Fruit fly (Drosophila melanogaster) whole organism, embryonic: ENCODE results near the gene Jhbp12.

Source experiments
- CG10274 ChIP-seq: fragments of 200-800 bp; sonication (Bioruptor generic); optimal IDR thresholded peaks from 3 replicates; lab custom pipeline; 2017; ENCODE audit warnings: missing biosample characterization, mild to moderate bottlenecking, missing genetic modification characterization
- CG10431 ChIP-seq: fragments of 200-800 bp; sonication (Bioruptor generic); optimal IDR thresholded peaks from 3 replicates; lab custom pipeline; 2018; ENCODE audit warnings: missing biosample characterization, mild to moderate bottlenecking, missing genetic modification characterization
- CG10565 ChIP-seq: fragments of 200-800 bp; sonication (Bioruptor generic); optimal IDR thresholded peaks from 3 replicates; lab custom pipeline; 2016; ENCODE audit warnings: missing biosample characterization, mild to moderate bottlenecking, missing genetic modification characterization
- CG11093 ChIP-seq: fragments of 200-800 bp; sonication (Bioruptor generic); IDR thresholded peaks from 3 replicates; pipeline ENCODE4 v1.3.6; 2022; ENCODE audit warnings: missing biosample characterization, missing genetic modification characterization
- CG11247 ChIP-seq: fragments of 200-800 bp; sonication (Bioruptor generic); IDR thresholded peaks from 2 replicates; pipeline ENCODE4 v1.3.6; 2022; ENCODE audit warnings: missing biosample characterization, missing genetic modification characterization
- CG12219 ChIP-seq: fragments of 200-800 bp; sonication (Bioruptor generic); optimal IDR thresholded peaks from 3 replicates; lab custom pipeline; 2018; ENCODE audit warnings: missing biosample characterization, mild to moderate bottlenecking, missing genetic modification characterization
- CG12391 ChIP-seq: fragments of 200-800 bp; sonication (Bioruptor generic); optimal IDR thresholded peaks from 3 replicates; lab custom pipeline; 2018; ENCODE audit warnings: missing biosample characterization, mild to moderate bottlenecking, missing genetic modification characterization, moderate library complexity
- CG12744 ChIP-seq: fragments of 200-800 bp; sonication (Bioruptor generic); optimal IDR thresholded peaks from 2 replicates; lab custom pipeline; 2016; ENCODE audit warnings: missing biosample characterization, missing genetic modification characterization
- CG13424 ChIP-seq: fragments of 200-800 bp; sonication (Bioruptor generic); optimal IDR thresholded peaks from 2 replicates; lab custom pipeline; 2019; ENCODE audit warnings: missing biosample characterization, mild to moderate bottlenecking, missing genetic modification characterization, moderate library complexity
- CG14014 ChIP-seq: fragments of 200-800 bp; sonication (Bioruptor generic); IDR thresholded peaks from 2 replicates; pipeline ENCODE4 v1.3.6; 2022; ENCODE audit warnings: missing biosample characterization, missing genetic modification characterization
- CG14860 ChIP-seq: fragments of 200-800 bp; sonication (Bioruptor generic); IDR thresholded peaks from 3 replicates; pipeline ENCODE4 v1.3.6; 2022; ENCODE audit warnings: missing biosample characterization, missing genetic modification characterization; ENCODE audit not compliant: partially characterized antibody
- CG17328 ChIP-seq: fragments of 200-800 bp; sonication (Bioruptor generic); IDR thresholded peaks from 2 replicates; pipeline ENCODE4 v1.3.6; 2022; ENCODE audit warnings: missing biosample characterization, missing genetic modification characterization
- CG17361 ChIP-seq: fragments of 200-800 bp; sonication (Bioruptor generic); IDR thresholded peaks from 3 replicates; pipeline ENCODE4 v1.3.6; 2022; ENCODE audit warnings: missing biosample characterization, missing genetic modification characterization
- CG18599 ChIP-seq: fragments of 200-800 bp; sonication (Bioruptor generic); optimal IDR thresholded peaks from 3 replicates; lab custom pipeline; 2017; ENCODE audit warnings: missing biosample characterization, missing genetic modification characterization, mild to moderate bottlenecking, moderate library complexity, missing genetic modification reagents
- CG2120 ChIP-seq: fragments of 200-800 bp; sonication (Bioruptor generic); optimal IDR thresholded peaks from 3 replicates; lab custom pipeline; 2016; ENCODE audit warnings: missing biosample characterization, missing genetic modification characterization
- CG2202 ChIP-seq: fragments of 200-800 bp; sonication (Bioruptor generic); optimal IDR thresholded peaks from 2 replicates; lab custom pipeline; 2018; ENCODE audit warnings: missing biosample characterization, mild to moderate bottlenecking, missing genetic modification characterization
- CG30431 ChIP-seq: fragments of 200-800 bp; sonication (Bioruptor generic); optimal IDR thresholded peaks from 2 replicates; lab custom pipeline; 2017; ENCODE audit warnings: missing biosample characterization, missing genetic modification characterization
- CG3065 ChIP-seq: fragments of 200-800 bp; sonication (Bioruptor generic); optimal IDR thresholded peaks from 2 replicates; lab custom pipeline; 2016; ENCODE audit warnings: missing biosample characterization, missing genetic modification characterization
- CG34224 ChIP-seq: fragments of 200-800 bp; sonication (Bioruptor generic); IDR thresholded peaks from 3 replicates; pipeline ENCODE4 v1.3.6; 2022; ENCODE audit warnings: missing biosample characterization, missing genetic modification characterization; ENCODE audit not compliant: partially characterized antibody
- CG34422 ChIP-seq: fragments of 200-800 bp; sonication (Bioruptor generic); IDR thresholded peaks from 3 replicates; pipeline ENCODE4 v1.3.6; 2022; ENCODE audit warnings: missing biosample characterization, missing genetic modification characterization
- CG4617 ChIP-seq: fragments of 200-800 bp; sonication (Bioruptor generic); optimal IDR thresholded peaks from 3 replicates; lab custom pipeline; 2016; ENCODE audit warnings: missing biosample characterization, missing genetic modification characterization, borderline replicate concordance
- CG7839 ChIP-seq: fragments of 200-800 bp; sonication (Bioruptor generic); optimal IDR thresholded peaks from 3 replicates; lab custom pipeline; 2018; ENCODE audit warnings: missing biosample characterization, mild to moderate bottlenecking, missing genetic modification characterization, moderate library complexity
- CG8359 ChIP-seq: fragments of 200-800 bp; sonication (Bioruptor generic); optimal IDR thresholded peaks from 2 replicates; lab custom pipeline; 2017; ENCODE audit warnings: missing biosample characterization, mild to moderate bottlenecking, missing genetic modification characterization, borderline replicate concordance
- CrebB ChIP-seq: fragments of 200-800 bp; sonication (Bioruptor generic); optimal IDR thresholded peaks from 3 replicates; lab custom pipeline; 2018; ENCODE audit warnings: missing biosample characterization, mild to moderate bottlenecking, missing genetic modification characterization
- D ChIP-seq, 2 experiments: fragments of 200-800 bp in 1 of 2; fragments of >200 bp in 1 of 2; sonication (Bioruptor generic) in 1 of 2; optimal IDR thresholded peaks; 2 replicates in 1 of 2; 3 replicates in 1 of 2; lab custom pipeline; 2017; ENCODE audit warnings: mild to moderate bottlenecking in 1 of 2, missing biosample characterization in 1 of 2, missing genetic modification characterization in 1 of 2, missing genetic modification reagents in 1 of 2
- D19A ChIP-seq: fragments of 200-800 bp; optimal IDR thresholded peaks from 3 replicates; lab custom pipeline; 2019; ENCODE audit warnings: missing biosample characterization, mild to moderate bottlenecking, missing genetic modification characterization, moderate library complexity
- Dll ChIP-seq: fragments of 200-800 bp; sonication (Bioruptor generic); IDR thresholded peaks from 4 replicates; pipeline ENCODE4 v1.3.6; 2022; ENCODE audit warnings: missing biosample characterization, missing genetic modification characterization; ENCODE audit not compliant: partially characterized antibody
- E2f2 ChIP-seq: fragments of 200-800 bp; sonication (Bioruptor generic); IDR thresholded peaks from 2 replicates; pipeline ENCODE4 v1.3.6; 2022; ENCODE audit warnings: missing biosample characterization, missing genetic modification characterization
- Fer2 ChIP-seq: fragments of 200-800 bp; sonication (Bioruptor generic); optimal IDR thresholded peaks from 2 replicates; lab custom pipeline; 2018; ENCODE audit warnings: missing biosample characterization, mild to moderate bottlenecking, missing genetic modification characterization, moderate library complexity
- H15 ChIP-seq: fragments of 200-800 bp; sonication (Bioruptor generic); IDR thresholded peaks from 3 replicates; pipeline ENCODE4 v1.3.6; 2022; ENCODE audit warnings: missing biosample characterization, missing genetic modification characterization
- HmgD ChIP-seq: fragments of 200-800 bp; sonication (Bioruptor generic); optimal IDR thresholded peaks from 3 replicates; lab custom pipeline; 2016; ENCODE audit warnings: missing biosample characterization, missing genetic modification characterization
- Hr39 ChIP-seq: fragments of >200 bp; optimal IDR thresholded peaks from 2 replicates; lab custom pipeline; 2017
- Hr78 ChIP-seq, 2 experiments: fragments of 200-800 bp in 1 of 2; fragments of >200 bp in 1 of 2; sonication (Bioruptor generic) in 1 of 2; optimal IDR thresholded peaks; 2 replicates each; lab custom pipeline; 2017 to 2019; ENCODE audit warnings: missing biosample characterization in 2 of 2, missing genetic modification characterization in 2 of 2, mild to moderate bottlenecking in 1 of 2, moderate library complexity in 1 of 2
- Lhr ChIP-seq: fragments of 200-800 bp; sonication (Bioruptor generic); optimal IDR thresholded peaks from 3 replicates; lab custom pipeline; 2017; ENCODE audit warnings: mild to moderate bottlenecking, missing biosample characterization, missing genetic modification reagents, missing genetic modification characterization
- Opbp ChIP-seq: fragments of 200-800 bp; sonication (Bioruptor generic); IDR thresholded peaks from 3 replicates; pipeline ENCODE4 v1.3.6; 2022; ENCODE audit warnings: missing biosample characterization, missing genetic modification characterization; ENCODE audit not compliant: partially characterized antibody
- Pdp1 ChIP-seq, 2 experiments: fragments of 200-800 bp; sonication (Bioruptor generic); optimal IDR thresholded peaks; 3 replicates each; lab custom pipeline; 2016; ENCODE audit warnings: missing biosample characterization in 2 of 2, missing genetic modification characterization in 2 of 2, mild to moderate bottlenecking in 1 of 2, moderate library complexity in 1 of 2
- Ravus ChIP-seq: fragments of 200-800 bp; sonication (Bioruptor generic); IDR thresholded peaks from 2 replicates; pipeline ENCODE4 v1.3.6; 2022; ENCODE audit warnings: missing biosample characterization, missing genetic modification characterization
- abd-A ChIP-seq: fragments of 200-800 bp; sonication (Bioruptor generic); optimal IDR thresholded peaks from 3 replicates; lab custom pipeline; 2019; ENCODE audit warnings: missing biosample characterization, mild to moderate bottlenecking, missing genetic modification characterization, moderate library complexity
- bcd ChIP-seq: fragments of 200-800 bp; sonication (Bioruptor generic); optimal IDR thresholded peaks from 2 replicates; lab custom pipeline; 2017; ENCODE audit warnings: missing biosample characterization, mild to moderate bottlenecking, missing genetic modification characterization
- btn ChIP-seq: fragments of 200-800 bp; sonication (Bioruptor generic); optimal IDR thresholded peaks from 2 replicates; lab custom pipeline; 2016; ENCODE audit warnings: missing biosample characterization, missing genetic modification characterization
- ken ChIP-seq: fragments of 200-800 bp; sonication (Bioruptor generic); IDR thresholded peaks from 3 replicates; pipeline ENCODE4 v1.3.6; 2022; ENCODE audit warnings: missing biosample characterization, missing genetic modification characterization
- kni ChIP-seq: fragments of 200-800 bp; sonication (Bioruptor generic); optimal IDR thresholded peaks from 3 replicates; lab custom pipeline; 2017; ENCODE audit warnings: mild to moderate bottlenecking, missing biosample characterization, missing genetic modification reagents, missing genetic modification characterization
- pan ChIP-seq, 4 experiments: fragments of >200 bp in 3 of 4; fragments of 200-800 bp in 1 of 4; sonication (Bioruptor generic) in 1 of 4; optimal IDR thresholded peaks in 3 of 4; IDR thresholded peaks in 1 of 4; 2 replicates each; pipeline versions ENCODE4 v1.3.6 to Lab custom; 2017 to 2022; ENCODE audit warnings: missing biosample characterization in 2 of 4, missing genetic modification characterization in 2 of 4, mixed read lengths in 1 of 4
- pho ChIP-seq: fragments of 200-800 bp; sonication (Bioruptor generic); optimal IDR thresholded peaks from 2 replicates; lab custom pipeline; 2016; ENCODE audit warnings: missing biosample characterization, missing genetic modification characterization
- ro ChIP-seq: fragments of 200-800 bp; sonication (Bioruptor generic); IDR thresholded peaks from 2 replicates; pipeline ENCODE4 v1.3.6; 2022; ENCODE audit warnings: missing biosample characterization, missing genetic modification characterization
- tna ChIP-seq: fragments of 200-800 bp; sonication (Bioruptor generic); IDR thresholded peaks from 2 replicates; pipeline ENCODE4 v1.3.6; 2022; ENCODE audit warnings: missing biosample characterization, missing genetic modification characterization; ENCODE audit not compliant: partially characterized antibody
- unc-4 ChIP-seq: fragments of 200-800 bp; sonication (Bioruptor generic); IDR thresholded peaks from 2 replicates; pipeline ENCODE4 v1.3.6; 2022; ENCODE audit warnings: missing biosample characterization, missing genetic modification characterization; ENCODE audit not compliant: partially characterized antibody

Gene Jhbp12

DNA sequence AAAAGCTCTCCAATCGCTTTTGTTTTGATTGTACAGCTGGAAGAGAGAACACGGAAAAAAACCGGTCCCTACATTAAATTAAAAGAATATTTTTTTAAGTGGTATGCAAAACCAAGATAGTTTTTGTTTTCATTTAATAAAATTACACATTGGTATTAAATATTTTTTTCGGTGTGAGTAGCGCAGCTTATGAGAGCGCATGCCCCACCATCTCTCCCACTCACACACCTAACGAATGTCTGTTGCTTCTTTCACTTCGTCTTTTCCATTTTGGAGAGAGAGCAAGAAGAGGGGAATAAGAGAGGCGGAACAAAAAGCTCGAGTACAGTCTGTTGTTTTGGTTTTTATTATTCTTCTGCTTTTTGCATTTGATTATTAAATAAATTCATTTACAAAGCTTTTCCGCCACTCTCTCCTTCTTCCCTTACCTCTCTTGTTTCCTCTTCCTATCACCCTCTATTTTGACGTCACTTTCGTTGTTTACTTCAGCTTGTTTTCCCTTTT, 48.0 kb downstream of the Jhbp12 start (continued):
- TF ChIP-seq CG17361 (GFP tag; lab: Robert Waterston, UW) (peak; percentile 97), Hr78 (GFP tag; optimal IDR thresholded peaks at IDR 0.05; lab: Kevin White, UChicago) (peak in 1 of 2 experiments; percentile 90), CG8359 (GFP tag; lab: Kevin White, UChicago) (peak; percentile 79), D (optimal IDR thresholded peaks at IDR 0.05; lab: Kevin White, UChicago) (no peak), D (GFP tag; optimal IDR thresholded peaks at IDR 0.05; lab: Kevin White, UChicago) (peak; percentile 96), CrebB (tag; lab: Kevin White, UChicago) (peak; percentile 97), Hr39 (lab: Kevin White, UChicago) (no peak), CG7839 (tag; lab: Kevin White, UChicago) (peak; percentile 98), btn (GFP tag; lab: Kevin White, UChicago) (peak; percentile 92), CG34224 (GFP tag; lab: Robert Waterston, UW) (0 out of 3 replicates have a peak, but pooled peaks have one; percentile 8), CG11247 (GFP tag; lab: Robert Waterston, UW) (peak; percentile 99), CG3065 (peak; percentile 93), CG34422 (GFP tag; lab: Robert Waterston, UW) (peak; percentile 99), HmgD (GFP tag; lab: Kevin White, UChicago) (peak; percentile 81), kni (peak; percentile 84), H15 (peak; percentile 98), pho (GFP tag; lab: Kevin White, UChicago) (peak; percentile 97), CG10431 (GFP tag; lab: Kevin White, UChicago) (peak; percentile 86), Opbp (GFP tag; lab: Robert Waterston, UW) (no peak), Fer2 (tag; lab: Kevin White, UChicago) (peak; percentile 96), CG10274 (GFP tag; lab: Kevin White, UChicago) (peak; percentile 90), CG12219 (GFP tag; lab: Kevin White, UChicago) (peak; percentile 96), CG10565 (GFP tag; lab: Kevin White, UChicago) (peak; percentile 75), pan (optimal IDR thresholded peaks at IDR 0.05; lab: Kevin White, UChicago) (no peak), pan (GFP tag; optimal IDR thresholded peaks at IDR 0.05 in 1 of 2, IDR thresholded peaks at IDR 0.05 in 1 of 2) (peak in 1 of 2 experiments; percentile 99), CG12391 (peak; percentile 99), CG30431 (peak; percentile 83), ro (peak; percentile 95), Ravus (GFP tag; lab: Robert Waterston, UW) (peak; percentile 94), E2f2 (GFP tag; lab: Robert Waterston, UW) (peak; percentile 87), Lhr (GFP tag; lab: Kevin White, UChicago) (peak; percentile 86), CG4617 (GFP tag; lab: Kevin White, UChicago) (peak; percentile 92), CG14014 (peak; percentile 99), CG11093 (GFP tag; lab: Robert Waterston, UW) (peak; percentile 95), CG17328 (GFP tag; lab: Robert Waterston, UW) (peak; percentile 99), Pdp1 (GFP tag; optimal IDR thresholded peaks at IDR 0.05; lab: Kevin White, UChicago) (peak; percentile 95 to 97), CG18599 (GFP tag; lab: Kevin White, UChicago) (peak; percentile 99), CG2120 (peak; percentile 99), CG12744 (GFP tag; lab: Kevin White, UChicago) (peak; percentile 96), CG2202 (tag; lab: Kevin White, UChicago) (peak; percentile 92), CG13424 (tag; lab: Kevin White, UChicago) (peak; percentile 98), CG14860 (GFP tag; lab: Robert Waterston, UW) (no peak), Dll (GFP tag; lab: Robert Waterston, UW) (0 out of 4 replicates have a peak, but pooled peaks have one; percentile 18), unc-4 (GFP tag; lab: Robert Waterston, UW) (no peak), bcd (GFP tag; lab: Kevin White, UChicago) (peak; percentile 97), abd-A (peak; percentile 97), D19A (tag; lab: Kevin White, UChicago) (peak; percentile 95), tna (GFP tag; lab: Robert Waterston, UW) (no peak), ken (GFP tag; lab: Robert Waterston, UW) (peak; percentile 98)
